Fruit fly (Drosophila melanogaster) whole organism, embryonic: ENCODE measurements around the gene RpL28.
A peak's percentile ranks its signal among the peaks of the same experiment; 100 is the strongest.

Experiments
- Aef1 ChIP-seq: fragments of 200-800 bp; sonication (Bioruptor generic); IDR thresholded peaks from 3 replicates; pipeline ENCODE4 v1.3.6; 2022; ENCODE audit warnings: missing biosample characterization, missing genetic modification characterization
- CG10147 ChIP-seq: fragments of 200-800 bp; sonication (Bioruptor generic); optimal IDR thresholded peaks from 2 replicates; lab custom pipeline; 2019; ENCODE audit warnings: missing biosample characterization, mild to moderate bottlenecking, missing genetic modification characterization, moderate library complexity
- CG10267 ChIP-seq: fragments of 200-800 bp; sonication (Bioruptor generic); optimal IDR thresholded peaks from 2 replicates; lab custom pipeline; 2018; ENCODE audit warnings: missing biosample characterization, mild to moderate bottlenecking, missing genetic modification characterization, moderate library complexity
- CG10979 ChIP-seq: fragments of 200-800 bp; sonication (Bioruptor generic); optimal IDR thresholded peaks from 2 replicates; lab custom pipeline; 2018; ENCODE audit warnings: missing biosample characterization, mild to moderate bottlenecking, missing genetic modification characterization, moderate library complexity
- CG12155 ChIP-seq: fragments of 200-800 bp; sonication (Bioruptor generic); optimal IDR thresholded peaks from 3 replicates; lab custom pipeline; 2016; ENCODE audit warnings: missing biosample characterization, missing genetic modification characterization
- CG13296 ChIP-seq: fragments of 200-800 bp; sonication (Bioruptor generic); optimal IDR thresholded peaks from 3 replicates; lab custom pipeline; 2018; ENCODE audit warnings: missing biosample characterization, mild to moderate bottlenecking, missing genetic modification characterization
- CG13894 ChIP-seq: fragments of 200-800 bp; sonication (Bioruptor generic); optimal IDR thresholded peaks from 3 replicates; lab custom pipeline; 2018; ENCODE audit warnings: missing biosample characterization, mild to moderate bottlenecking, missing genetic modification characterization, moderate library complexity
- CG14860 ChIP-seq: fragments of 200-800 bp; sonication (Bioruptor generic); IDR thresholded peaks from 3 replicates; pipeline ENCODE4 v1.3.6; 2022; ENCODE audit warnings: missing biosample characterization, missing genetic modification characterization; ENCODE audit not compliant: partially characterized antibody
- CG1603 ChIP-seq: fragments of 200-800 bp; sonication (Bioruptor generic); optimal IDR thresholded peaks from 2 replicates; lab custom pipeline; 2019; ENCODE audit warnings: missing biosample characterization, mild to moderate bottlenecking, missing genetic modification characterization, moderate library complexity
- CG17829 ChIP-seq: fragments of 200-800 bp; optimal IDR thresholded peaks from 2 replicates; lab custom pipeline; 2019; ENCODE audit warnings: missing biosample characterization, mild to moderate bottlenecking, missing genetic modification characterization, moderate library complexity
- CG3407 ChIP-seq: fragments of 200-800 bp; sonication (Bioruptor generic); optimal IDR thresholded peaks from 2 replicates; lab custom pipeline; 2018; ENCODE audit warnings: missing biosample characterization, mild to moderate bottlenecking, missing genetic modification characterization
- CG34376 ChIP-seq: fragments of 200-800 bp; sonication (Bioruptor generic); optimal IDR thresholded peaks from 2 replicates; lab custom pipeline; 2018; ENCODE audit warnings: missing biosample characterization, mild to moderate bottlenecking, missing genetic modification characterization
- CG4328 ChIP-seq: fragments of 200-800 bp; sonication (Bioruptor generic); optimal IDR thresholded peaks from 3 replicates; lab custom pipeline; 2017; ENCODE audit warnings: missing biosample characterization, missing genetic modification reagents, missing genetic modification characterization
- CG4424 ChIP-seq: fragments of 200-800 bp; sonication (Bioruptor generic); optimal IDR thresholded peaks from 3 replicates; lab custom pipeline; 2016; ENCODE audit warnings: missing biosample characterization, missing genetic modification characterization
- CG5180 ChIP-seq: fragments of 200-800 bp; sonication (Bioruptor generic); optimal IDR thresholded peaks from 3 replicates; lab custom pipeline; 2017; ENCODE audit warnings: missing biosample characterization, missing genetic modification characterization, mild to moderate bottlenecking, moderate library complexity, missing genetic modification reagents
- CG7963 ChIP-seq: fragments of 200-800 bp; sonication (Bioruptor generic); IDR thresholded peaks from 3 replicates; pipeline ENCODE4 v1.3.6; 2022; ENCODE audit warnings: missing biosample characterization, missing genetic modification characterization; ENCODE audit not compliant: partially characterized antibody
- CG8290 ChIP-seq, 3 experiments: fragments of 200-800 bp; sonication (Bioruptor generic); optimal IDR thresholded peaks; 2 replicates each; lab custom pipeline; 2016 to 2019; ENCODE audit warnings: missing biosample characterization in 3 of 3, missing genetic modification characterization in 3 of 3, mild to moderate bottlenecking in 2 of 3, moderate library complexity in 1 of 3
- CG9797 ChIP-seq: fragments of 200-800 bp; sonication (Bioruptor generic); optimal IDR thresholded peaks from 3 replicates; lab custom pipeline; 2018; ENCODE audit warnings: missing biosample characterization, mild to moderate bottlenecking, missing genetic modification characterization
- Chrac-16 ChIP-seq: fragments of 200-800 bp; sonication (Bioruptor generic); optimal IDR thresholded peaks from 3 replicates; lab custom pipeline; 2016; ENCODE audit warnings: missing biosample characterization, missing genetic modification characterization
- HLH54F ChIP-seq: fragments of 200-800 bp; sonication (Bioruptor generic); optimal IDR thresholded peaks from 3 replicates; lab custom pipeline; 2016; ENCODE audit warnings: missing biosample characterization, missing genetic modification characterization
- HmgD ChIP-seq: fragments of 200-800 bp; sonication (Bioruptor generic); optimal IDR thresholded peaks from 3 replicates; lab custom pipeline; 2016; ENCODE audit warnings: missing biosample characterization, missing genetic modification characterization
- Hmr ChIP-seq: fragments of 200-800 bp; sonication (Bioruptor generic); optimal IDR thresholded peaks from 3 replicates; lab custom pipeline; 2017; ENCODE audit warnings: mild to moderate bottlenecking, missing biosample characterization, missing genetic modification reagents, missing genetic modification characterization
- MBD-R2 ChIP-seq: fragments of 200-800 bp; sonication (Bioruptor generic); IDR thresholded peaks from 2 replicates; pipeline ENCODE4 v1.3.6; 2022; ENCODE audit warnings: missing biosample characterization, missing genetic modification characterization
- Max ChIP-seq: fragments of 200-800 bp; sonication (Bioruptor generic); optimal IDR thresholded peaks from 2 replicates; lab custom pipeline; 2016; ENCODE audit warnings: missing biosample characterization, mild to moderate bottlenecking, missing genetic modification characterization
- Med ChIP-seq: fragments of 200-800 bp; sonication (Bioruptor generic); peaks from one replicate; lab custom pipeline; 2016; ENCODE audit warnings: missing biosample characterization, missing genetic modification characterization, mild to moderate bottlenecking, inconsistent platforms, moderate library complexity
- Meics ChIP-seq: fragments of 200-800 bp; sonication (Bioruptor generic); optimal IDR thresholded peaks from 2 replicates; lab custom pipeline; 2017; ENCODE audit warnings: missing biosample characterization, mild to moderate bottlenecking, missing genetic modification characterization
- NC2β ChIP-seq: fragments of 200-800 bp; sonication (Bioruptor generic); optimal IDR thresholded peaks from 2 replicates; lab custom pipeline; 2016; ENCODE audit warnings: missing biosample characterization, missing genetic modification characterization
- Nf-YC ChIP-seq: fragments of 200-800 bp; optimal IDR thresholded peaks from 3 replicates; lab custom pipeline; 2019; ENCODE audit warnings: missing biosample characterization, mild to moderate bottlenecking, missing genetic modification characterization, moderate library complexity
- Opbp ChIP-seq: fragments of 200-800 bp; sonication (Bioruptor generic); IDR thresholded peaks from 3 replicates; pipeline ENCODE4 v1.3.6; 2022; ENCODE audit warnings: missing biosample characterization, missing genetic modification characterization; ENCODE audit not compliant: partially characterized antibody
- Xbp1 ChIP-seq: fragments of 200-800 bp; sonication (Bioruptor generic); optimal IDR thresholded peaks from 3 replicates; lab custom pipeline; 2016; ENCODE audit warnings: missing biosample characterization, mild to moderate bottlenecking, missing genetic modification characterization
- aop ChIP-seq: fragments of 200-800 bp; sonication (Bioruptor generic); IDR thresholded peaks from 2 replicates; pipeline ENCODE4 v1.3.6; 2022; ENCODE audit warnings: missing biosample characterization, missing genetic modification characterization
- bab2 ChIP-seq: fragments of 200-800 bp; sonication (Bioruptor generic); optimal IDR thresholded peaks from 2 replicates; lab custom pipeline; 2016; ENCODE audit warnings: missing biosample characterization, missing genetic modification characterization
- btn ChIP-seq: fragments of 200-800 bp; sonication (Bioruptor generic); optimal IDR thresholded peaks from 2 replicates; lab custom pipeline; 2016; ENCODE audit warnings: missing biosample characterization, missing genetic modification characterization
- crp ChIP-seq, 2 experiments: fragments of 200-800 bp; sonication (Bioruptor generic); optimal IDR thresholded peaks; 2 replicates in 1 of 2; 3 replicates in 1 of 2; lab custom pipeline; 2017; ENCODE audit warnings: missing biosample characterization in 2 of 2, missing genetic modification characterization in 2 of 2, mild to moderate bottlenecking in 1 of 2, moderate library complexity in 1 of 2
- exex ChIP-seq: fragments of 200-800 bp; sonication (Bioruptor generic); optimal IDR thresholded peaks from 4 replicates; lab custom pipeline; 2018; ENCODE audit warnings: missing biosample characterization, mild to moderate bottlenecking, missing genetic modification characterization, moderate library complexity
- fd64A ChIP-seq: fragments of 200-800 bp; sonication (Bioruptor generic); optimal IDR thresholded peaks from 3 replicates; lab custom pipeline; 2018; ENCODE audit warnings: missing biosample characterization, mild to moderate bottlenecking, missing genetic modification characterization
- fu2 ChIP-seq: fragments of 200-800 bp; sonication (Bioruptor generic); optimal IDR thresholded peaks from 2 replicates; lab custom pipeline; 2016; ENCODE audit warnings: missing biosample characterization, missing genetic modification characterization
- kah ChIP-seq: fragments of 200-800 bp; sonication (Bioruptor generic); optimal IDR thresholded peaks from 2 replicates; lab custom pipeline; 2018; ENCODE audit warnings: missing biosample characterization, mild to moderate bottlenecking, missing genetic modification characterization
- kni ChIP-seq: fragments of 200-800 bp; sonication (Bioruptor generic); optimal IDR thresholded peaks from 3 replicates; lab custom pipeline; 2017; ENCODE audit warnings: mild to moderate bottlenecking, missing biosample characterization, missing genetic modification reagents, missing genetic modification characterization
- knrl ChIP-seq: fragments of 200-800 bp; sonication (Bioruptor generic); IDR thresholded peaks from 3 replicates; pipeline ENCODE4 v1.3.6; 2022; ENCODE audit warnings: missing biosample characterization, missing genetic modification characterization; ENCODE audit not compliant: partially characterized antibody
- lbe ChIP-seq: fragments of 200-800 bp; sonication (Bioruptor generic); optimal IDR thresholded peaks from 2 replicates; lab custom pipeline; 2016; ENCODE audit warnings: missing biosample characterization, mild to moderate bottlenecking, missing genetic modification characterization
- lilli ChIP-seq: fragments of 200-800 bp; sonication (Bioruptor generic); optimal IDR thresholded peaks from 3 replicates; lab custom pipeline; 2016; ENCODE audit warnings: missing biosample characterization, missing genetic modification characterization
- luna ChIP-seq: fragments of 200-800 bp; sonication (Bioruptor generic); optimal IDR thresholded peaks from 2 replicates; lab custom pipeline; 2016; ENCODE audit warnings: missing biosample characterization, missing genetic modification characterization
- mirr ChIP-seq: fragments of 200-800 bp; sonication (Bioruptor generic); optimal IDR thresholded peaks from 3 replicates; lab custom pipeline; 2018; ENCODE audit warnings: missing biosample characterization, mild to moderate bottlenecking, missing genetic modification characterization
- mld ChIP-seq: fragments of 200-800 bp; sonication (Bioruptor generic); IDR thresholded peaks from 3 replicates; pipeline ENCODE4 v1.3.6; 2022; ENCODE audit warnings: missing biosample characterization, missing genetic modification characterization; ENCODE audit not compliant: partially characterized antibody
- phol ChIP-seq: fragments of 200-800 bp; sonication (Bioruptor generic); optimal IDR thresholded peaks from 3 replicates; lab custom pipeline; 2018; ENCODE audit warnings: missing biosample characterization, mild to moderate bottlenecking, missing genetic modification characterization, moderate library complexity
- sima ChIP-seq: fragments of 200-800 bp; sonication (Bioruptor generic); optimal IDR thresholded peaks from 2 replicates; lab custom pipeline; 2016; ENCODE audit warnings: missing biosample characterization, missing genetic modification characterization
- tna ChIP-seq: fragments of 200-800 bp; sonication (Bioruptor generic); IDR thresholded peaks from 2 replicates; pipeline ENCODE4 v1.3.6; 2022; ENCODE audit warnings: missing biosample characterization, missing genetic modification characterization; ENCODE audit not compliant: partially characterized antibody
- toy ChIP-seq: fragments of 200-800 bp; sonication (Bioruptor generic); IDR thresholded peaks from 2 replicates; pipeline ENCODE4 v1.3.6; 2022; ENCODE audit warnings: missing biosample characterization, missing genetic modification characterization

The RpL28 gene

DNA sequence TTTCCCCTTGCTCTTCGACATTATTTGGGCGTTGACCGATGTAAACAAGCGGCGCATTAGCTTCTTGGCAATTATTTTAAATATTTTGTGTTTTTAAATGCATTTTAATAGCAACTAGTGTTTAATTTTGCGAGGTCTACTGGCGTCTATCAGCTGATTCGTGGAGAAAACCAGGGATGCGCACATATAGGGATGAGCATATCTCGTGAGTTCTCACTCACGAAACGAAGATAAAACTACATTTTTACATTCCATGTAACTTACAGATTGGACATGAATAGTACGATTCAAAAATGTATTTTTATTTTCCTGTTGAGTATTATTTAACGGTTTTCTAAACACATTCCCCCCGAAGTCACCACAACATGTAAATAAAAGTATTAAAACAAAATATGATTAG lies 25.3 kb downstream of the RpL28 start, which contains the start of gene CG14966 (continued):
- peak; percentile 10 for TF ChIP-seq bab2 (GFP tag; lab: Kevin White, UChicago)
- TF ChIP-seq btn: no peak
- TF ChIP-seq CG5180 (GFP tag; lab: Kevin White, UChicago): no peak
- TF ChIP-seq NC2β (GFP tag; lab: Kevin White, UChicago): peak; percentile 11
- TF ChIP-seq Max (GFP tag; lab: Kevin White, UChicago): peak; percentile 36
- peak; percentile 97 for TF ChIP-seq MBD-R2 (GFP tag; lab: Robert Waterston, UW)
- peak; percentile 33 for TF ChIP-seq fu2 (GFP tag; lab: Kevin White, UChicago)
- peak; percentile 35 for TF ChIP-seq phol (tag; lab: Kevin White, UChicago)
- TF ChIP-seq CG10267: peak; percentile 68
- peak; percentile 20 for TF ChIP-seq kni (GFP tag; lab: Kevin White, UChicago)
- no peak for TF ChIP-seq sima
- TF ChIP-seq lilli (GFP tag; lab: Kevin White, UChicago): peak; percentile 56
- TF ChIP-seq CG12155: peak; percentile 32
- TF ChIP-seq mld (GFP tag; lab: Robert Waterston, UW): peak; percentile 78; the same call in 2 of the 3 replicates
- no peak for TF ChIP-seq aop (GFP tag; lab: Robert Waterston, UW)
- peak; percentile 15 for TF ChIP-seq kah (GFP tag; lab: Kevin White, UChicago)
- TF ChIP-seq CG4424: peak; percentile 1
- TF ChIP-seq exex (tag; lab: Kevin White, UChicago): peak; percentile 2
- peak; percentile 5 for TF ChIP-seq CG10147
- TF ChIP-seq mirr (GFP tag; lab: Kevin White, UChicago): peak; percentile 30
- peak; percentile 79 for TF ChIP-seq CG34376 (GFP tag; lab: Kevin White, UChicago)
- peak; percentile 84 to 98 for TF ChIP-seq crp (GFP tag; optimal IDR thresholded peaks at IDR 0.05; lab: Kevin White, UChicago)
- TF ChIP-seq luna (GFP tag; lab: Kevin White, UChicago): peak; percentile 43
- TF ChIP-seq toy (GFP tag; lab: Robert Waterston, UW): no peak
- TF ChIP-seq tna: peak; percentile 51; the same call in 1 of the 2 replicates
- peak; percentile 87 for TF ChIP-seq Opbp
- no peak for TF ChIP-seq CG13296 (GFP tag; lab: Kevin White, UChicago)
- peak; percentile 27 for TF ChIP-seq Hmr (GFP tag; lab: Kevin White, UChicago)
- TF ChIP-seq CG7963 (GFP tag; lab: Robert Waterston, UW): peak; percentile 76; the same call in 2 of the 3 replicates
- peak; percentile 52 for TF ChIP-seq Xbp1 (GFP tag; lab: Kevin White, UChicago)
- peak; percentile 42 for TF ChIP-seq HLH54F (GFP tag; lab: Kevin White, UChicago)
- peak; percentile 35 for TF ChIP-seq CG9797 (GFP tag; lab: Kevin White, UChicago)
- TF ChIP-seq CG17829: peak; percentile 66
- no peak for TF ChIP-seq Aef1 (GFP tag; lab: Robert Waterston, UW)
- TF ChIP-seq CG3407 (GFP tag; lab: Kevin White, UChicago): no peak
- TF ChIP-seq fd64A (GFP tag; lab: Kevin White, UChicago): no peak
- peak; percentile 58 for TF ChIP-seq CG13894 (tag; lab: Kevin White, UChicago)
- peak; percentile 17 for TF ChIP-seq lbe (GFP tag; lab: Kevin White, UChicago)
- peak; percentile 66 for TF ChIP-seq CG1603 (tag; lab: Kevin White, UChicago)
- TF ChIP-seq knrl (GFP tag; lab: Robert Waterston, UW): peak; percentile 88
- peak; percentile 5 for TF ChIP-seq CG8290 (GFP tag; optimal IDR thresholded peaks at IDR 0.05; lab: Kevin White, UChicago)
- peak in 1 of 2 experiments; percentile 71 for TF ChIP-seq CG8290 (tag; optimal IDR thresholded peaks at IDR 0.05; lab: Kevin White, UChicago)
- TF ChIP-seq Meics (GFP tag; lab: Kevin White, UChicago): peak; percentile 38
- peak; percentile 89 for TF ChIP-seq Med
- peak; percentile 73 for TF ChIP-seq CG14860 (GFP tag; lab: Robert Waterston, UW)
- peak; percentile 44 for TF ChIP-seq HmgD (GFP tag; lab: Kevin White, UChicago)
- peak; percentile 4 for TF ChIP-seq Chrac-16 (GFP tag; lab: Kevin White, UChicago)
- no peak for TF ChIP-seq CG4328 (GFP tag; lab: Kevin White, UChicago)
- TF ChIP-seq CG10979: peak; percentile 1
- TF ChIP-seq Nf-YC (tag; lab: Kevin White, UChicago): peak; percentile 64
